Worm (Caenorhabditis elegans): Measurements from ENCODE around the gene wht-4.

DNA sequence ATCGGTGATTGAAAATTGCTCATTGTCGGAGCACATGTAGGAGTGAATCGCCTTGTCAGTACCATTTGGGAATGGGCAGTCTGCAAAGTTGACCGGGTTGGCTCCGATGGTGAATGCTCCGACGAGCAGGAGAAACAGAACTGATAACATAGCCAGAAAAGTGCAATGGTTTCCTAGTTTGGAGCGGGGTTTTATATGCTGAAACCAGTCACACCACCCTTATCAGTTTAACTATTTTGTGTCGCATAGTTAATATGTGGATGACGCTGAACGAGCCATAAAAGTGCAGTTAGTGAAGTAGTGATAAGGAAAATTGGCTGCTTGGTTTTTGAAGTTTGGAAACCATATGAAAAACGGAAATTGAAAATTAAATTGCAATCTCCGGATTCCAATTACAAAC is 32.9 kb upstream of the wht-4 start, which contains the start of gene C17F4.7:
- TF ChIP-seq hlh-11 (tag; optimal IDR thresholded peaks at IDR 0.05) (peak; percentile 84), nhr-11 (tag; optimal IDR thresholded peaks at IDR 0.05) (no peak), zip-2 (tag; optimal IDR thresholded peaks at IDR 0.05) (no peak), snpc-4 (tag; optimal IDR thresholded peaks at IDR 0.05) (no peak), aly-2 (tag; optimal IDR thresholded peaks at IDR 0.05) (no peak), dmd-6 (GFP tag; IDR thresholded peaks at IDR 0.05) (peak; percentile 92), unc-130 (GFP tag; optimal IDR thresholded peaks at IDR 0.05) (no peak), ama-1 (optimal IDR thresholded peaks at IDR 0.05) (no peak), hlh-30 (tag; optimal IDR thresholded peaks at IDR 0.05; ENCODE audit: insufficient read depth) (peak; percentile 2)

Measured in whole organism, L4 larva.